Worm (Caenorhabditis elegans): ENCODE results near the gene rde-11.

rde-11 gene

DNA sequence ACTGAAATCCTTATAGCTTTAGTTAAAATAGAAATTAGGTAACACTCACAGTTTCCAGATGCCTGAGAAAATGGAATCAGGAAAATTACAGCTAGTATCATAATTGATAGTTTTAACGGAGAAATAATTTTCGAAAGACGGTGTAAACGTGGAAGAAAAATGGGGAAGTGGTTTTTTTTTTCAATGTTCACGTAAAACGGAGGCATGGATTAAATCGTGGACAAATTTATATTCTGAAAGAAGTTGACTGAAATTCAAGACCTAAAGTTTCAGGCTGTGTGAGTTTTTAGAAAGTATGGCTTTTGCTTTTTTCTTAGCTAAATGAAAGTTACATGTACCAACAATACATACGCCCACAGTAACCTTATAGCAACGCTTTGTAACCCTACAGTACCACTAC is 37.3 kb downstream of the rde-11 start, which contains the start of gene spe-43:
TSS of gene spe-43 (minus strand) at position 101 of the 400 bp plus-strand sequence.
- TF ChIP-seq lin-11 (tag; optimal IDR thresholded peaks at IDR 0.05), result no peak
- TF ChIP-seq ceh-22 (tag; optimal IDR thresholded peaks at IDR 0.05), result no peak
- TF ChIP-seq ceh-2 (tag; optimal IDR thresholded peaks at IDR 0.05), result no peak
- TF ChIP-seq sdc-2 (tag; optimal IDR thresholded peaks at IDR 0.05), result no peak
- no peak for TF ChIP-seq zip-5 (tag; optimal IDR thresholded peaks at IDR 0.05)
- TF ChIP-seq unc-42 (tag; optimal IDR thresholded peaks at IDR 0.05), result no peak
- no peak for TF ChIP-seq K09A11.1 (tag; optimal IDR thresholded peaks at IDR 0.05; ENCODE audit: insufficient read depth)
- no peak for TF ChIP-seq Y22D7AL.16 (tag; optimal IDR thresholded peaks at IDR 0.05)
- TF ChIP-seq ceh-9 (tag; optimal IDR thresholded peaks at IDR 0.05), result no peak
- no peak for TF ChIP-seq ceh-6 (GFP tag; optimal IDR thresholded peaks at IDR 0.05)
- no peak for TF ChIP-seq ahr-1 (tag; optimal IDR thresholded peaks at IDR 0.05)
- TF ChIP-seq ref-2 (tag; optimal IDR thresholded peaks at IDR 0.05), result no peak
- TF ChIP-seq hlh-13 (GFP tag; optimal IDR thresholded peaks at IDR 0.05), result no peak

DNA sequence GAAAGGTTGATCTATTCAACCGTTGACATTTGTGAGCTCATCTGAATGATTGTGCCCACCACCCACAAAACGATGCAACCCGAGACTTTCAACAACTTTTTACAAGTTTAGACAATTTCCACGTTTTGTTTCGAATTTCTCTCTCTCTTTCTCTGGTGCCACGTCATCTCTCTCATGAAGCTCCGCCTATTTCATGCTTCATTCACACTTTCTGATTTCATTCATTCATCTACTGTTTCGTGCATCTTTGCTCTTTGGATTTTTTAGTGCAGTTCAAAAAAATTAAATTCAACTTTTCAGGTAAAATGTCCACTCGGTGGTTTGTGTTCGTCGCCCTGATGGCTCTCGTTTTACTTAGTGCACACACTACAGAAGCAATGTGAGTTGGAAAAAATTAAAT is 44.3 kb downstream of the rde-11 start, which contains the start of gene nlp-79:
TSS of gene nlp-79 (plus strand) at position 301 of the 400 bp plus-strand sequence.
- no peak for TF ChIP-seq pha-4 (tag; optimal IDR thresholded peaks at IDR 0.05)
- no peak for TF ChIP-seq eyg-1 (tag; optimal IDR thresholded peaks at IDR 0.05)
- TF ChIP-seq ets-4 (tag; optimal IDR thresholded peaks at IDR 0.05), result no peak
- TF ChIP-seq pax-1 (tag; optimal IDR thresholded peaks at IDR 0.05), result no peak
- no peak for TF ChIP-seq mec-3 (tag; optimal IDR thresholded peaks at IDR 0.05; ENCODE audit: borderline replicate concordance)
- no peak for TF ChIP-seq ceh-24 (tag; optimal IDR thresholded peaks at IDR 0.05)
- no peak for TF ChIP-seq ceh-9 (tag; optimal IDR thresholded peaks at IDR 0.05)
- no peak for TF ChIP-seq rnt-1 (tag; optimal IDR thresholded peaks at IDR 0.05)

DNA sequence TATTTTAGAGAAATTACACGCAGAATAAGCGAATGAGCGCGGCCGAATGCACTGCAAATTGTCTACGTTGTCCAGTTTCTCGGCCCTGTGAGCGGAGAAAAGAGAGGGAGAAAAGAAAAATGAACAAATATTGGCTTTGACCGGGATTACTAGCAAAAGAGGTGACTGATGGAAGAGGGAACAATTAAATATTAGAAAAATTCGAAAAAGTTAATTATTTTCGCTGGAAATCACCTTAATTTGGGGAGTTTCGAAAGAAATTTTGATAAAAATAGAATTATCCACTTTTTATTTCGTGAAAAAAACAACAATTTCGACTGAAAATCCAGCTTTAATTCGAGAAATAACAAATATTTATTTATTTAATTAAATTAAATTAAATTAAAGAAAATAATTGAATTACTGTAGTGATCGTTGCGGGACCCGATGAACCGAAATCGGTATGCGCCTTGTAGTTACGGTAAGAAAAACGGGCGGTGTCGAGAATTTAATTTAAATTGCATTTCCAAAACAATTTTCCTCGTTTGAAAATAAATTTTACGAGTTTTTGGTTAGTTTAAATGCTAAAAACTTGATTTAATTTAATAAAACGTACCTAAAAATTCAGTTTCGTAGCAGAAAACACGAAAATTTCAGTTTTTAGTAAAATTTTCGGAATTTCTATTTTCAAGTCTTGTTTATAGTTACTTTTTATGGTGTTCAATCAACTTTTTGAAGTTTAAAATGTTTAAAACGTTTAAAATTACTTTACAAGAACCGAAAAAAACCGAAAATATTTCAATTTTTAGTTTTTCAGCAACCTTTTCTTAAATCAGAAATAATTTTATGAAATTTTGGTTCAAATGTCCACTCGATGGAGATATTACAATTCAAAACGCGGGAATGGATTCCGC is 49.6 kb downstream of the rde-11 start, which contains the start of the genes crld-1 and msh-5:
TSS of gene crld-1 (minus strand) at position 51 of the 893 bp plus-strand sequence.
TSS of gene msh-5 (plus strand) at position 843 of the 893 bp plus-strand sequence.
- TF ChIP-seq dmd-4 (tag; optimal IDR thresholded peaks at IDR 0.05; ENCODE audit: borderline replicate concordance), result no peak
- no peak for TF ChIP-seq gmeb-2 (tag; optimal IDR thresholded peaks at IDR 0.05)
- TF ChIP-seq K02D7.2 (tag; optimal IDR thresholded peaks at IDR 0.05), result no peak
- no peak for TF ChIP-seq hlh-6 (tag; optimal IDR thresholded peaks at IDR 0.05)
- no peak for TF ChIP-seq che-1 (tag; optimal IDR thresholded peaks at IDR 0.05)
- no peak for TF ChIP-seq fkh-10 (GFP tag; optimal IDR thresholded peaks at IDR 0.05)
- no peak for TF ChIP-seq fax-1 (tag; optimal IDR thresholded peaks at IDR 0.05)

Measured in whole organism, late embryonic.